Fruit fly (Drosophila melanogaster) whole organism, embryonic: ENCODE data around the gene Hr96.

ENCODE experiments used
- Asciz ChIP-seq: fragments of 200-800 bp; sonication (Bioruptor generic); optimal IDR thresholded peaks from 2 replicates; lab custom pipeline; 2017; ENCODE audit warnings: missing biosample characterization, mild to moderate bottlenecking, missing genetic modification characterization, missing genetic modification reagents
- CG10267 ChIP-seq: fragments of 200-800 bp; sonication (Bioruptor generic); optimal IDR thresholded peaks from 2 replicates; lab custom pipeline; 2018; ENCODE audit warnings: missing biosample characterization, mild to moderate bottlenecking, missing genetic modification characterization, moderate library complexity
- CG10462 ChIP-seq: fragments of 200-800 bp; sonication (Bioruptor generic); optimal IDR thresholded peaks from 2 replicates; lab custom pipeline; 2016; ENCODE audit warnings: missing biosample characterization, missing genetic modification characterization
- CG12942 ChIP-seq: fragments of 200-800 bp; sonication (Bioruptor generic); optimal IDR thresholded peaks from 3 replicates; lab custom pipeline; 2016; ENCODE audit warnings: missing biosample characterization, missing genetic modification characterization
- CG13894 ChIP-seq: fragments of 200-800 bp; sonication (Bioruptor generic); optimal IDR thresholded peaks from 3 replicates; lab custom pipeline; 2018; ENCODE audit warnings: missing biosample characterization, mild to moderate bottlenecking, missing genetic modification characterization, moderate library complexity
- CG15601 ChIP-seq: fragments of 200-800 bp; sonication (Bioruptor generic); optimal IDR thresholded peaks from 3 replicates; lab custom pipeline; 2019; ENCODE audit warnings: missing biosample characterization, mild to moderate bottlenecking, missing genetic modification characterization, moderate library complexity
- CG1603 ChIP-seq: fragments of 200-800 bp; sonication (Bioruptor generic); optimal IDR thresholded peaks from 2 replicates; lab custom pipeline; 2019; ENCODE audit warnings: missing biosample characterization, mild to moderate bottlenecking, missing genetic modification characterization, moderate library complexity
- CG17568 ChIP-seq: fragments of 200-800 bp; sonication (Bioruptor generic); optimal IDR thresholded peaks from 2 replicates; lab custom pipeline; 2018; ENCODE audit warnings: missing biosample characterization, mild to moderate bottlenecking, missing genetic modification characterization, moderate library complexity
- CG2116 ChIP-seq: fragments of 200-800 bp; sonication (Bioruptor generic); optimal IDR thresholded peaks from 3 replicates; lab custom pipeline; 2018; ENCODE audit warnings: missing biosample characterization, mild to moderate bottlenecking, missing genetic modification characterization
- CG2202 ChIP-seq: fragments of 200-800 bp; sonication (Bioruptor generic); optimal IDR thresholded peaks from 2 replicates; lab custom pipeline; 2018; ENCODE audit warnings: missing biosample characterization, mild to moderate bottlenecking, missing genetic modification characterization
- CG3281 ChIP-seq: fragments of 200-800 bp; sonication (Bioruptor generic); optimal IDR thresholded peaks from 3 replicates; lab custom pipeline; 2017; ENCODE audit warnings: missing biosample characterization, mild to moderate bottlenecking, missing genetic modification characterization
- CG33557 ChIP-seq: fragments of 200-800 bp; sonication (Bioruptor generic); optimal IDR thresholded peaks from 2 replicates; lab custom pipeline; 2019; ENCODE audit warnings: missing biosample characterization, mild to moderate bottlenecking, missing genetic modification characterization, moderate library complexity
- CG4730 ChIP-seq: fragments of 200-800 bp; sonication (Bioruptor generic); IDR thresholded peaks from 2 replicates; pipeline ENCODE4 v1.3.6; 2022; ENCODE audit warnings: missing biosample characterization, missing genetic modification characterization
- CG6272 ChIP-seq: fragments of 200-800 bp; sonication (Bioruptor generic); IDR thresholded peaks from 2 replicates; pipeline ENCODE4 v1.3.6; 2022; ENCODE audit warnings: missing biosample characterization, missing genetic modification characterization
- CG6791 ChIP-seq: fragments of 200-800 bp; sonication (Bioruptor generic); IDR thresholded peaks from 3 replicates; pipeline ENCODE4 v1.3.6; 2022; ENCODE audit warnings: missing biosample characterization, missing genetic modification characterization; ENCODE audit not compliant: partially characterized antibody
- CG8281 ChIP-seq: fragments of 200-800 bp; sonication (Bioruptor generic); optimal IDR thresholded peaks from 2 replicates; lab custom pipeline; 2018; ENCODE audit warnings: missing biosample characterization, mild to moderate bottlenecking, missing genetic modification characterization, moderate library complexity
- CG8388 ChIP-seq: fragments of 200-800 bp; sonication (Bioruptor generic); optimal IDR thresholded peaks from 2 replicates; lab custom pipeline; 2019; ENCODE audit warnings: missing biosample characterization, mild to moderate bottlenecking, missing genetic modification characterization, moderate library complexity
- Deaf1 ChIP-seq: fragments of 200-800 bp; optimal IDR thresholded peaks from 3 replicates; lab custom pipeline; 2019; ENCODE audit warnings: missing biosample characterization, mild to moderate bottlenecking, missing genetic modification characterization, moderate library complexity
- Dip3 ChIP-seq: fragments of 200-800 bp; sonication (Bioruptor generic); optimal IDR thresholded peaks from 3 replicates; lab custom pipeline; 2016; ENCODE audit warnings: missing biosample characterization, missing genetic modification characterization
- Dp ChIP-seq: fragments of 200-800 bp; sonication (Bioruptor generic); optimal IDR thresholded peaks from 2 replicates; lab custom pipeline; 2018; ENCODE audit warnings: missing biosample characterization, mild to moderate bottlenecking, missing genetic modification characterization, moderate library complexity
- E2f1 ChIP-seq: fragments of 200-800 bp; sonication (Bioruptor generic); IDR thresholded peaks from 2 replicates; pipeline ENCODE4 v1.3.6; 2022; ENCODE audit warnings: missing biosample characterization, missing genetic modification characterization
- Hmr ChIP-seq: fragments of 200-800 bp; sonication (Bioruptor generic); optimal IDR thresholded peaks from 3 replicates; lab custom pipeline; 2017; ENCODE audit warnings: mild to moderate bottlenecking, missing biosample characterization, missing genetic modification reagents, missing genetic modification characterization
- Myb ChIP-seq: fragments of 200-800 bp; sonication (Bioruptor generic); optimal IDR thresholded peaks from 2 replicates; lab custom pipeline; 2016; ENCODE audit warnings: missing biosample characterization, missing genetic modification characterization
- Nf-YB ChIP-seq: fragments of 200-800 bp; sonication (Bioruptor generic); optimal IDR thresholded peaks from 3 replicates; lab custom pipeline; 2019; ENCODE audit warnings: missing biosample characterization, mild to moderate bottlenecking, missing genetic modification characterization, moderate library complexity
- Sry-β ChIP-seq: fragments of 200-800 bp; sonication (Bioruptor generic); optimal IDR thresholded peaks from 2 replicates; lab custom pipeline; 2018; ENCODE audit warnings: missing biosample characterization, mild to moderate bottlenecking, missing genetic modification characterization, moderate library complexity
- Stat92E ChIP-seq, 3 experiments: fragments of >200 bp in 2 of 3; fragments of 200-800 bp in 1 of 3; sonication (Bioruptor generic) in 1 of 3; optimal IDR thresholded peaks; 2 replicates each; lab custom pipeline; 2017 to 2019; ENCODE audit warnings: missing biosample characterization in 3 of 3, missing genetic modification characterization in 3 of 3, mild to moderate bottlenecking in 1 of 3, moderate library complexity in 1 of 3
- Taf1 ChIP-seq: fragments of 200-800 bp; sonication (Bioruptor generic); IDR thresholded peaks from 2 replicates; pipeline ENCODE4 v1.3.6; 2022; ENCODE audit warnings: missing biosample characterization, missing genetic modification characterization
- caup ChIP-seq: fragments of 200-800 bp; sonication (Bioruptor generic); optimal IDR thresholded peaks from 3 replicates; lab custom pipeline; 2017; ENCODE audit warnings: missing biosample characterization, mild to moderate bottlenecking, missing genetic modification characterization, moderate library complexity; ENCODE audit not compliant: severe bottlenecking
- crc ChIP-seq: fragments of 200-800 bp; sonication (Bioruptor generic); optimal IDR thresholded peaks from 2 replicates; lab custom pipeline; 2016; ENCODE audit warnings: missing biosample characterization, missing genetic modification characterization
- croc ChIP-seq: fragments of 200-800 bp; sonication (Bioruptor generic); conservative IDR thresholded peaks from 3 replicates; pipeline ENCODE4 v1.3.6; 2022; ENCODE audit warnings: missing biosample characterization, missing genetic modification characterization
- en ChIP-seq: fragments of 200-800 bp; sonication (Bioruptor generic); optimal IDR thresholded peaks from 2 replicates; lab custom pipeline; 2016; ENCODE audit warnings: missing biosample characterization, missing genetic modification characterization
- exex ChIP-seq: fragments of 200-800 bp; sonication (Bioruptor generic); optimal IDR thresholded peaks from 4 replicates; lab custom pipeline; 2018; ENCODE audit warnings: missing biosample characterization, mild to moderate bottlenecking, missing genetic modification characterization, moderate library complexity
- gcm2 ChIP-seq: fragments of 200-800 bp; sonication (Bioruptor generic); optimal IDR thresholded peaks from 2 replicates; lab custom pipeline; 2016; ENCODE audit warnings: missing biosample characterization, missing genetic modification characterization
- gfzf ChIP-seq: fragments of 200-800 bp; sonication (Bioruptor generic); optimal IDR thresholded peaks from 2 replicates; lab custom pipeline; 2016; ENCODE audit warnings: missing biosample characterization, mild to moderate bottlenecking, missing genetic modification characterization, moderate library complexity
- grn ChIP-seq: fragments of 200-800 bp; sonication (Bioruptor generic); optimal IDR thresholded peaks from 3 replicates; lab custom pipeline; 2017; ENCODE audit warnings: missing biosample characterization, missing genetic modification characterization
- hbn ChIP-seq: fragments of 200-800 bp; sonication (Bioruptor generic); IDR thresholded peaks from 2 replicates; pipeline ENCODE4 v1.3.6; 2022; ENCODE audit warnings: missing biosample characterization, missing genetic modification characterization; ENCODE audit not compliant: partially characterized antibody
- her ChIP-seq: fragments of 200-800 bp; sonication (Bioruptor generic); optimal IDR thresholded peaks from 2 replicates; lab custom pipeline; 2016; ENCODE audit warnings: missing biosample characterization, missing genetic modification characterization
- kni ChIP-seq: fragments of 200-800 bp; sonication (Bioruptor generic); optimal IDR thresholded peaks from 3 replicates; lab custom pipeline; 2017; ENCODE audit warnings: mild to moderate bottlenecking, missing biosample characterization, missing genetic modification reagents, missing genetic modification characterization
- mld ChIP-seq: fragments of 200-800 bp; sonication (Bioruptor generic); IDR thresholded peaks from 3 replicates; pipeline ENCODE4 v1.3.6; 2022; ENCODE audit warnings: missing biosample characterization, missing genetic modification characterization; ENCODE audit not compliant: partially characterized antibody
- nau ChIP-seq: fragments of 200-800 bp; sonication (Bioruptor generic); optimal IDR thresholded peaks from 3 replicates; lab custom pipeline; 2017; ENCODE audit warnings: missing biosample characterization, mild to moderate bottlenecking, missing genetic modification characterization, missing genetic modification reagents
- pho ChIP-seq: fragments of 200-800 bp; sonication (Bioruptor generic); optimal IDR thresholded peaks from 2 replicates; lab custom pipeline; 2016; ENCODE audit warnings: missing biosample characterization, missing genetic modification characterization
- psq ChIP-seq: fragments of 200-800 bp; sonication (Bioruptor generic); optimal IDR thresholded peaks from 2 replicates; lab custom pipeline; 2017; ENCODE audit warnings: missing biosample characterization, missing genetic modification characterization
- ro ChIP-seq: fragments of 200-800 bp; sonication (Bioruptor generic); IDR thresholded peaks from 2 replicates; pipeline ENCODE4 v1.3.6; 2022; ENCODE audit warnings: missing biosample characterization, missing genetic modification characterization
- sd ChIP-seq: fragments of 200-800 bp; sonication (Bioruptor generic); optimal IDR thresholded peaks from 3 replicates; lab custom pipeline; 2018; ENCODE audit warnings: missing biosample characterization, mild to moderate bottlenecking, missing genetic modification characterization, moderate library complexity
- sqz ChIP-seq: fragments of 200-800 bp; sonication (Bioruptor generic); optimal IDR thresholded peaks from 3 replicates; lab custom pipeline; 2018; ENCODE audit warnings: missing biosample characterization, mild to moderate bottlenecking, missing genetic modification characterization
- tll ChIP-seq, 2 experiments: fragments of 200-800 bp in 1 of 2; fragments of >200 bp in 1 of 2; sonication (Bioruptor generic) in 1 of 2; optimal IDR thresholded peaks; 2 replicates each; lab custom pipeline; 2017 to 2019; ENCODE audit warnings: missing biosample characterization in 2 of 2, missing genetic modification characterization in 2 of 2, mild to moderate bottlenecking in 1 of 2, moderate library complexity in 1 of 2
- trem ChIP-seq: fragments of 200-800 bp; optimal IDR thresholded peaks from 3 replicates; lab custom pipeline; 2019; ENCODE audit warnings: missing biosample characterization, mild to moderate bottlenecking, missing genetic modification characterization, moderate library complexity

Gene Hr96

DNA sequence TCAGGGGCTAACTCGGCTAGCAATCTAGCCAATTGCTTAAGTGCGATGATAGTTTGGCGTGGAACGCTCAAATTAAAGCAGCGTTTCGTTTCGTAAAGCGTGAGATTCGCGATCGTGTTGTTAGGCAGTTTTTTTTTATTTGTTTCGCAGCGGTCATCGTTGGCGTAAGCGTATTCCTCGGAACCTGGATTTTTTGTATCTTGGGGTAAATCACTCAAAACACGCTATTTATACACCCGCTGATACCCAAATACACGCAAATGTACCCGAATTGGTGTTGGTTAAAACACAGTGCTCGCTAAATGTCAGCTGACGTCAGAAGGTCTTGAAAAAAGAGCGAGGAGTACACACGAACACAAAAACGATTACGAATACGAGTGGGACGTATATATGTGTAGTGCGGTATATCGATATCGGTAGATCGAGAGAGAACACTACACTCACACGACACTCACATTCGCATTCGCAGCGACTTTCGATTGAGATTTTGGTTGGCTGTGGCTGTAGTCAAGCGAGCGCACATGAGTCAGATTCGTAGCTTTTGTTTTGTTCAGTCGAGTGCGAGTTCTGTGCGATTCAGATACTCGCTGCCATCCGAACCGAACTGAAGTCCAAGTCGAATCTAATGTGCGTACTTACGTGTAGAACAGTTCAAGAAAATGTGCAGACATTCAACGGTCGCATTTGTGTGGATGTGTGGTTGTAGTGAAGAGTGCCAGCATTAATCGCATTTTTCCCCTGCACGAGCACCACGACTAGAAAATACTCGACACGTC, 24.9 kb downstream of the Hr96 start (continued):
- TF ChIP-seq sd (tag; lab: Kevin White, UChicago) (peak; percentile 58), tll (GFP tag; optimal IDR thresholded peaks at IDR 0.05; lab: Kevin White, UChicago) (peak in 1 of 2 experiments; percentile 47), CG15601 (tag; lab: Kevin White, UChicago) (peak; percentile 24), en (GFP tag; lab: Kevin White, UChicago) (no peak), pho (GFP tag; lab: Kevin White, UChicago) (no peak), CG17568 (no peak), CG4730 (GFP tag; lab: Robert Waterston, UW) (no peak), Sry-β (GFP tag; lab: Kevin White, UChicago) (peak; percentile 40), trem (tag; lab: Kevin White, UChicago) (peak; percentile 48), CG8281 (tag; lab: Kevin White, UChicago) (no peak), croc (GFP tag; lab: Robert Waterston, UW) (no peak), CG12942 (GFP tag; lab: Kevin White, UChicago) (no peak), Deaf1 (tag; lab: Kevin White, UChicago) (peak; percentile 94), CG10462 (GFP tag; lab: Kevin White, UChicago) (no peak), ro (GFP tag; lab: Robert Waterston, UW) (no peak), CG13894 (tag; lab: Kevin White, UChicago) (peak; percentile 89), CG3281 (GFP tag; lab: Kevin White, UChicago) (peak; percentile 44), sqz (GFP tag; lab: Kevin White, UChicago) (peak; percentile 34), Myb (GFP tag; lab: Kevin White, UChicago) (peak; percentile 9), CG8388 (GFP tag; lab: Kevin White, UChicago) (peak; percentile 100), Stat92E (GFP tag; optimal IDR thresholded peaks at IDR 0.05; lab: Kevin White, UChicago) (peak in 1 of 3 experiments; percentile 62), kni (peak; percentile 70), nau (GFP tag; lab: Kevin White, UChicago) (peak; percentile 5), Asciz (GFP tag; lab: Kevin White, UChicago) (peak; percentile 17), Dp (GFP tag; lab: Kevin White, UChicago) (peak; percentile 31), CG2116 (GFP tag; lab: Kevin White, UChicago) (peak; percentile 63), CG6272 (GFP tag; lab: Robert Waterston, UW) (no peak), grn (GFP tag; lab: Kevin White, UChicago) (peak; percentile 55), CG2202 (peak; percentile 3), CG6791 (no peak), her (GFP tag; lab: Kevin White, UChicago) (peak; percentile 15), gcm2 (GFP tag; lab: Kevin White, UChicago) (peak; percentile 27), hbn (no peak), Dip3 (GFP tag; lab: Kevin White, UChicago) (peak; percentile 5), caup (GFP tag; lab: Kevin White, UChicago) (peak; percentile 39), E2f1 (GFP tag; lab: Robert Waterston, UW) (no peak), exex (tag; lab: Kevin White, UChicago) (peak; percentile 88), CG33557 (GFP tag; lab: Kevin White, UChicago) (peak; percentile 30), crc (GFP tag; lab: Kevin White, UChicago) (peak; percentile 10), CG1603 (tag; lab: Kevin White, UChicago) (peak; percentile 8), Hmr (GFP tag; lab: Kevin White, UChicago) (peak; percentile 67), Nf-YB (peak; percentile 85), psq (GFP tag; lab: Kevin White, UChicago) (peak; percentile 31), Taf1 (GFP tag; lab: Robert Waterston, UW) (no peak), CG10267 (tag; lab: Kevin White, UChicago) (peak; percentile 81), gfzf (GFP tag; lab: Kevin White, UChicago) (peak; percentile 49), mld (GFP tag; lab: Robert Waterston, UW) (no peak)
